Fruit fly (Drosophila melanogaster): Measurements from ENCODE around the gene Spindly.
A peak's percentile ranks its signal among the peaks of the same experiment; 100 is the strongest.

The Spindly gene

DNA sequence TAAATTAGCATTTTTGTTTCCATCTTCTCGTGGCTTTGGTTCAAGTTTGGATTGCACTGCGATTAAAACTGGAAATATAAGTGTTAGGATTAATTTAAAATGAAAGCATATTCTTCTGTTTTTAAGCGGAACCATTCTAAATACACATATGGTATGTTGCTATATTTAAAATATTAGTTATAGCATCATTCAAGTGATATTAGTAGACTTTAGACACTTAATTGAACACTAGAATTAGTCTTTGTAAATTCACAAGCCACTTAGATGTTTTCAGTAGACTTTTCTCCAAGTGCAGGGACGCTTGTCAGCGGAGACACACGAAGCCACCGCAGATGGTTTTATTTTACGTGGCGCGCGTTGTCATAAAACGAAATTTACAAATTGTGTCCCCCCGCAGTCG, 39.8 kb upstream of the Spindly start (continued):
- TF ChIP-seq dysf (GFP tag; IDR thresholded peaks at IDR 0.05) = peak; percentile 60; the same call in 2 of the 3 replicates
- no peak for TF ChIP-seq ap (GFP tag; IDR thresholded peaks at IDR 0.05)
- TF ChIP-seq CG12744 (GFP tag; optimal IDR thresholded peaks at IDR 0.05) = no peak
- peak; percentile 49 for TF ChIP-seq Rfx (GFP tag; IDR thresholded peaks at IDR 0.05)
- TF ChIP-seq mld (GFP tag; IDR thresholded peaks at IDR 0.05; ENCODE audit: partially characterized antibody) = no peak
- peak; percentile 31 for TF ChIP-seq Vsx1 (GFP tag; optimal IDR thresholded peaks at IDR 0.05)
- no peak for TF ChIP-seq twi (tag; optimal IDR thresholded peaks at IDR 0.05)
- TF ChIP-seq Atf3 (GFP tag; optimal IDR thresholded peaks at IDR 0.05) = no peak
- TF ChIP-seq inv (GFP tag; IDR thresholded peaks at IDR 0.05; ENCODE audit: partially characterized antibody) = no peak
- TF ChIP-seq pfk (GFP tag; optimal IDR thresholded peaks at IDR 0.05) = no peak
- no peak for TF ChIP-seq CG5245 (GFP tag; optimal IDR thresholded peaks at IDR 0.05)
- TF ChIP-seq CG9932 (GFP tag; IDR thresholded peaks at IDR 0.05) = peak; percentile 54
- no peak for TF ChIP-seq vfl (GFP tag; optimal IDR thresholded peaks at IDR 0.05)
- no peak for TF ChIP-seq cato (GFP tag; optimal IDR thresholded peaks at IDR 0.05; ENCODE audit: borderline replicate concordance)
- no peak for TF ChIP-seq h (optimal IDR thresholded peaks at IDR 0.05)
- TF ChIP-seq Neu2 (GFP tag; optimal IDR thresholded peaks at IDR 0.05; ENCODE audit: borderline replicate concordance) = no peak
- no peak for TF ChIP-seq tll (GFP tag; optimal IDR thresholded peaks at IDR 0.05)
- no peak for TF ChIP-seq CG7271 (tag; optimal IDR thresholded peaks at IDR 0.05)
- TF ChIP-seq Nf-YA (GFP tag; IDR thresholded peaks at IDR 0.05) = no peak
- TF ChIP-seq CG6683 (GFP tag; optimal IDR thresholded peaks at IDR 0.05) = no peak
- TF ChIP-seq D19B (GFP tag; optimal IDR thresholded peaks at IDR 0.05) = no peak
- TF ChIP-seq CG17912 (GFP tag; optimal IDR thresholded peaks at IDR 0.05) = no peak
- TF ChIP-seq CG16813 (GFP tag; IDR thresholded peaks at IDR 0.05; ENCODE audit: partially characterized antibody) = no peak
- TF ChIP-seq tx (GFP tag; optimal IDR thresholded peaks at IDR 0.05) = no peak
- peak; percentile 11 for TF ChIP-seq Meics (GFP tag; optimal IDR thresholded peaks at IDR 0.05)
- no peak for TF ChIP-seq en (GFP tag; optimal IDR thresholded peaks at IDR 0.05)
- no peak for TF ChIP-seq Asciz (GFP tag; optimal IDR thresholded peaks at IDR 0.05)
- TF ChIP-seq Sox100B (GFP tag; optimal IDR thresholded peaks at IDR 0.05) = peak; percentile 51
- peak; percentile 53 for TF ChIP-seq Ptx1 (GFP tag; IDR thresholded peaks at IDR 0.05)
- 0 out of 2 replicates have a peak, but pooled peaks have one; percentile 28 for TF ChIP-seq CG31224 (GFP tag; IDR thresholded peaks at IDR 0.05)
- TF ChIP-seq crp (GFP tag; optimal IDR thresholded peaks at IDR 0.05) = no peak
- peak; percentile 18 for TF ChIP-seq CG14710 (tag; optimal IDR thresholded peaks at IDR 0.05)
- TF ChIP-seq ewg (GFP tag; optimal IDR thresholded peaks at IDR 0.05) = no peak
- TF ChIP-seq CG15073 (GFP tag; optimal IDR thresholded peaks at IDR 0.05) = no peak
- peak; percentile 22 for TF ChIP-seq CG2120 (GFP tag; optimal IDR thresholded peaks at IDR 0.05)
- TF ChIP-seq onecut (GFP tag; IDR thresholded peaks at IDR 0.05) = 0 out of 2 replicates have a peak, but pooled peaks have one; percentile 17
- peak; percentile 29; the same call in 2 of the 3 replicates for TF ChIP-seq tgo (GFP tag; IDR thresholded peaks at IDR 0.05)
- TF ChIP-seq CG1024 (GFP tag; IDR thresholded peaks at IDR 0.05) = 0 out of 2 replicates have a peak, but pooled peaks have one; percentile 19
- no peak for TF ChIP-seq org-1 (GFP tag; optimal IDR thresholded peaks at IDR 0.05)
- peak; percentile 56; the same call in 1 of the 2 replicates for TF ChIP-seq CG32532 (GFP tag; IDR thresholded peaks at IDR 0.05)
- no peak for TF ChIP-seq trh (GFP tag; optimal IDR thresholded peaks at IDR 0.05)
- no peak for TF ChIP-seq E2f2 (GFP tag; IDR thresholded peaks at IDR 0.05)
- TF ChIP-seq Gsc (GFP tag; IDR thresholded peaks at IDR 0.05) = no peak
- TF ChIP-seq CG7963 (GFP tag; IDR thresholded peaks at IDR 0.05; ENCODE audit: partially characterized antibody) = no peak
- peak; percentile 38 for TF ChIP-seq ranshi (GFP tag; IDR thresholded peaks at IDR 0.05)
- no peak for TF ChIP-seq CrebB (tag; optimal IDR thresholded peaks at IDR 0.05)
- no peak for TF ChIP-seq Bteb2 (GFP tag; optimal IDR thresholded peaks at IDR 0.05)
- peak; percentile 26 for TF ChIP-seq CG17359 (tag; optimal IDR thresholded peaks at IDR 0.05)
- no peak for TF ChIP-seq nau (GFP tag; optimal IDR thresholded peaks at IDR 0.05)
- TF ChIP-seq CG2199 (GFP tag; IDR thresholded peaks at IDR 0.05) = no peak
- peak; percentile 21 for TF ChIP-seq ind (GFP tag; optimal IDR thresholded peaks at IDR 0.05)
- TF ChIP-seq CG8478 (optimal IDR thresholded peaks at IDR 0.05) = no peak

Data from whole organism, embryonic.